Worm (Caenorhabditis elegans) whole organism, L3 larva: ENCODE results near the gene R09E10.6.

Experiments
- R02D3.7 ChIP-seq: fragments of 150-350 bp; optimal IDR thresholded peaks from 2 replicates; lab custom pipeline; 2014; ENCODE audit warnings: missing biosample characterization, missing genetic modification characterization
- elt-1 ChIP-seq: fragments of 150-350 bp; optimal IDR thresholded peaks from 2 replicates; lab custom pipeline; 2014; ENCODE audit warnings: missing biosample characterization, missing genetic modification characterization
- elt-2 ChIP-seq: sonication (generic microtip); optimal IDR thresholded peaks from 2 replicates; lab custom pipeline; 2016; ENCODE audit warnings: missing genetic modification reagents, mild to moderate bottlenecking, missing genetic modification characterization, missing compliant biosample characterization
- lin-15B ChIP-seq: fragments of 150-350 bp; optimal IDR thresholded peaks from 2 replicates; lab custom pipeline; 2014; ENCODE audit warnings: missing biosample characterization, missing genetic modification characterization
- pha-4 ChIP-seq: fragments of 150-350 bp; optimal IDR thresholded peaks from 2 replicates; lab custom pipeline; 2014; ENCODE audit warnings: missing biosample characterization, missing genetic modification reagents, missing genetic modification characterization

DNA sequence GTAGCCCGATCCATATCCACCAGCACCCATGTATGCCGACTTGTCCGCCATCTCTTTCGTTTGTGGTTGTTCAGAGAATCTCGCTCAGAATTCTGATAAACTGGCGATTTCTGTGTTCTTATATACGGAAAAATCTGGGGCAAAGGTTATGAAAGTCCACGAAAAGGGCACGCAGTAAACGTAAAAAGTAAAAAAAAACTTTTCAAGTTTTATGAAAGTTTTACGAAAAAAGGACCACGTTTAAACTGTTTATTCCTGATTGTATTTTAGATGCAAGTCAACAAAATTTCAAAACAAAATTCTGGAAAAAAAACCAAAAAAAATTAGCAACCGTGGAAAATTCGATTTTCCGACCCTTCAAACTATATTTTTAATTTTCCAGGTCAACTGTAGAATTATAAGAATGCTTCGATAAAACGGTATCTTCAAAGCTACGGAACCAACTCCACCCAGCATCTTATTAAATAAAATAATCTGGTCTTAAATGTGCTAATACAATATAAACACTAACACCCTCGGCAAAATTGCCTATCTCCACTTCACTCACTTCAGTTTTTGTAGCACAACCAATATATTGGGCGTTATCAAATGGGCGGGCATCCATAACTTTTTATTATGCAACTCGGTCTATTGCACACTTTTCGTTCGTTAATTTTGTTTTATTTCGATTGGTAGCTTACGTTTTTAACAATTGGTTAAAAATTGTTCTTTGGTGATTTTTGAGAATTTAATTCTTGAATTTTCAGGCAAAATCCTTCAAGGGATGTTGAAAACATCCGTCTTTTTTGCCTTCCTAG is 24.6 kb downstream of the R09E10.6 start, which contains the start of the genes nspd-7 and Y43C5A.2:
- TF ChIP-seq lin-15B (tag; lab: Kevin White, UChicago) (no peak), pha-4 (peak; percentile 22), elt-1 (tag; lab: Kevin White, UChicago) (no peak), elt-2 (tag; lab: Kevin White, UChicago) (peak; percentile 69), R02D3.7 (no peak)
